Worm (Caenorhabditis elegans) whole organism, L4 larva: ENCODE measurements around the gene B0334.4.

Experiments used
- ceh-82 ChIP-seq: sonication (generic microtip); optimal IDR thresholded peaks from 2 replicates; lab custom pipeline; 2017; ENCODE audit warnings: missing biosample characterization, missing genetic modification characterization
- fos-1 ChIP-seq: fragments of 150-350 bp; optimal IDR thresholded peaks from 2 replicates; lab custom pipeline; 2014; ENCODE audit warnings: missing biosample characterization, missing genetic modification characterization
- lin-38 ChIP-seq: fragments of 200-800 bp; sonication (Bioruptor generic); IDR thresholded peaks from 2 replicates; pipeline ENCODE4 v1.3.6; 2022; ENCODE audit warnings: missing genetic modification reagents, missing genetic modification characterization, missing compliant biosample characterization
- nhr-237 ChIP-seq: sonication (generic microtip); optimal IDR thresholded peaks from 2 replicates; lab custom pipeline; 2017; ENCODE audit warnings: missing biosample characterization, missing genetic modification characterization
- unc-62 ChIP-seq, 3 experiments: fragments of 150-350 bp in 1 of 3; sonication (generic microtip); optimal IDR thresholded peaks in 2 of 3; peaks in 1 of 3; 1 replicate in 1 of 3; 2 replicates in 2 of 3; lab custom pipeline; 2014 to 2017; ENCODE audit warnings: missing biosample characterization in 3 of 3, missing genetic modification characterization in 3 of 3, missing genetic modification reagents in 3 of 3, missing genotype in 1 of 3

DNA sequence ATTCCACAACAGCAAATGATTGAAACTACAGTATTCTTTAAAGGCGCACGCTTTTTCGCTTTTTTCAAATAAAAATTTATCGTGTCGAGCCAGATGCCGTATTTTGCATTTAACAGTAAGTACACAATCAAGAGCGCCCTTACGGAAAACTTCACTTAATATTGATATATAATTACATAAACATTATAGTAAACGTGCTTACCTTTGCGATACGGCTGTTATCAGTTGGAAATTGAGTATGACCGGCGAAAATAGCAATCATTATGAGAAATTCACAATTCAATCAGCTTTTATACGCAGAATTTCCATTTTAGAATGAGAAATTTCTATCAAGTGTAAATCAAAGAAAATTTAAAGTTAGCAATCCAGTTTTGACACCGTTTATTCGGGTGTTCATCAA lies 4.7 kb downstream of the B0334.4 start, which contains the start of gene B0334.20:
- TF ChIP-seq unc-62 (GFP tag; optimal IDR thresholded peaks at IDR 0.05 in 1 of 2; lab: Kevin White, UChicago) (no peak), unc-62 (tag; optimal IDR thresholded peaks at IDR 0.05; lab: Kevin White, UChicago) (no peak), ceh-82 (tag; lab: Kevin White, UChicago) (no peak), lin-38 (no peak), fos-1 (tag; lab: Kevin White, UChicago) (no peak), nhr-237 (tag; lab: Kevin White, UChicago) (no peak)
